Worm (Caenorhabditis elegans): ENCODE results near the gene sel-15.

- no peak for TF ChIP-seq F13C5.2 (tag; optimal IDR thresholded peaks at IDR 0.05)
- no peak for TF ChIP-seq ceh-36 (tag; optimal IDR thresholded peaks at IDR 0.05)
- no peak for TF ChIP-seq flt-1 (GFP tag; IDR thresholded peaks at IDR 0.05)
- no peak for TF ChIP-seq tbx-11 (GFP tag; IDR thresholded peaks at IDR 0.05)
- TF ChIP-seq ama-1 (optimal IDR thresholded peaks at IDR 0.05), result no peak
- no peak for TF ChIP-seq tbx-37 (GFP tag; conservative IDR thresholded peaks at IDR 0.05)
Measured at ce11 chrIII:675822-676221, 20.4 kb downstream of the sel-15 start, which contains the start of gene grk-2.

Data from whole organism, early embryonic.